Fruit fly (Drosophila melanogaster) whole organism, embryonic: ENCODE measurements around the gene CG46463.

ENCODE experiments used
- Antp ChIP-seq: fragments of 200-800 bp; sonication (Bioruptor generic); optimal IDR thresholded peaks from 3 replicates; lab custom pipeline; 2016; ENCODE audit warnings: missing biosample characterization, missing genetic modification characterization
- CG10267 ChIP-seq: fragments of 200-800 bp; sonication (Bioruptor generic); optimal IDR thresholded peaks from 2 replicates; lab custom pipeline; 2018; ENCODE audit warnings: missing biosample characterization, mild to moderate bottlenecking, missing genetic modification characterization, moderate library complexity
- CG11093 ChIP-seq: fragments of 200-800 bp; sonication (Bioruptor generic); IDR thresholded peaks from 3 replicates; pipeline ENCODE4 v1.3.6; 2022; ENCODE audit warnings: missing biosample characterization, missing genetic modification characterization
- CG11560 ChIP-seq: fragments of 200-800 bp; sonication (Bioruptor generic); IDR thresholded peaks from 3 replicates; pipeline ENCODE4 v1.3.6; 2022; ENCODE audit warnings: missing biosample characterization, missing genetic modification characterization
- CG11696 ChIP-seq: fragments of 200-800 bp; sonication (Bioruptor generic); IDR thresholded peaks from 2 replicates; pipeline ENCODE4 v1.3.6; 2022; ENCODE audit warnings: missing biosample characterization, missing genetic modification characterization
- CG12391 ChIP-seq: fragments of 200-800 bp; sonication (Bioruptor generic); optimal IDR thresholded peaks from 3 replicates; lab custom pipeline; 2018; ENCODE audit warnings: missing biosample characterization, mild to moderate bottlenecking, missing genetic modification characterization, moderate library complexity
- CG12659 ChIP-seq: fragments of 200-800 bp; sonication (Bioruptor generic); optimal IDR thresholded peaks from 3 replicates; lab custom pipeline; 2017; ENCODE audit warnings: mild to moderate bottlenecking, missing biosample characterization, missing genetic modification reagents, missing genetic modification characterization
- CG12769 ChIP-seq: fragments of 200-800 bp; sonication (Bioruptor generic); optimal IDR thresholded peaks from 2 replicates; lab custom pipeline; 2019; ENCODE audit warnings: missing biosample characterization, mild to moderate bottlenecking, missing genetic modification characterization, moderate library complexity
- CG13424 ChIP-seq: fragments of 200-800 bp; sonication (Bioruptor generic); optimal IDR thresholded peaks from 2 replicates; lab custom pipeline; 2019; ENCODE audit warnings: missing biosample characterization, mild to moderate bottlenecking, missing genetic modification characterization, moderate library complexity
- CG14710 ChIP-seq: fragments of 200-800 bp; sonication (Bioruptor generic); optimal IDR thresholded peaks from 3 replicates; lab custom pipeline; 2019; ENCODE audit warnings: missing biosample characterization, mild to moderate bottlenecking, missing genetic modification characterization, moderate library complexity
- CG15514 ChIP-seq: fragments of 200-800 bp; sonication (Bioruptor generic); optimal IDR thresholded peaks from 3 replicates; lab custom pipeline; 2017; ENCODE audit warnings: missing biosample characterization, missing genetic modification characterization, mild to moderate bottlenecking, moderate library complexity, missing genetic modification reagents
- CG15601 ChIP-seq: fragments of 200-800 bp; sonication (Bioruptor generic); optimal IDR thresholded peaks from 3 replicates; lab custom pipeline; 2019; ENCODE audit warnings: missing biosample characterization, mild to moderate bottlenecking, missing genetic modification characterization, moderate library complexity
- CG16813 ChIP-seq: fragments of 200-800 bp; sonication (Bioruptor generic); IDR thresholded peaks from 3 replicates; pipeline ENCODE4 v1.3.6; 2022; ENCODE audit warnings: missing biosample characterization, missing genetic modification characterization; ENCODE audit not compliant: partially characterized antibody
- CG16815 ChIP-seq: fragments of 200-800 bp; sonication (Bioruptor generic); optimal IDR thresholded peaks from 3 replicates; lab custom pipeline; 2017; ENCODE audit warnings: missing biosample characterization, mild to moderate bottlenecking, missing genetic modification characterization
- CG18599 ChIP-seq: fragments of 200-800 bp; sonication (Bioruptor generic); optimal IDR thresholded peaks from 3 replicates; lab custom pipeline; 2017; ENCODE audit warnings: missing biosample characterization, missing genetic modification characterization, mild to moderate bottlenecking, moderate library complexity, missing genetic modification reagents
- CG2712 ChIP-seq: fragments of 200-800 bp; optimal IDR thresholded peaks from 3 replicates; lab custom pipeline; 2019; ENCODE audit warnings: missing biosample characterization, mild to moderate bottlenecking, missing genetic modification characterization, moderate library complexity
- CG2889 ChIP-seq: fragments of 200-800 bp; sonication (Bioruptor generic); IDR thresholded peaks from 3 replicates; pipeline ENCODE4 v1.3.6; 2022; ENCODE audit warnings: missing biosample characterization, missing genetic modification characterization
- CG31388 ChIP-seq: fragments of 200-800 bp; sonication (Bioruptor generic); optimal IDR thresholded peaks from 2 replicates; lab custom pipeline; 2016; ENCODE audit warnings: missing biosample characterization, missing genetic modification characterization
- CG33213 ChIP-seq: fragments of 200-800 bp; sonication (Bioruptor generic); optimal IDR thresholded peaks from 3 replicates; lab custom pipeline; 2016; ENCODE audit warnings: missing biosample characterization, missing genetic modification characterization
- CG3407 ChIP-seq: fragments of 200-800 bp; sonication (Bioruptor generic); optimal IDR thresholded peaks from 2 replicates; lab custom pipeline; 2018; ENCODE audit warnings: missing biosample characterization, mild to moderate bottlenecking, missing genetic modification characterization
- CG3726 ChIP-seq: fragments of 200-800 bp; sonication (Bioruptor generic); IDR thresholded peaks from 3 replicates; pipeline ENCODE4, ENCODE4 v1.3.6; 2022; ENCODE audit warnings: missing biosample characterization, missing genetic modification characterization
- CG5180 ChIP-seq: fragments of 200-800 bp; sonication (Bioruptor generic); optimal IDR thresholded peaks from 3 replicates; lab custom pipeline; 2017; ENCODE audit warnings: missing biosample characterization, missing genetic modification characterization, mild to moderate bottlenecking, moderate library complexity, missing genetic modification reagents
- CG6175 ChIP-seq: fragments of 200-800 bp; sonication (Bioruptor generic); IDR thresholded peaks from 3 replicates; pipeline ENCODE4 v1.3.6; 2022; ENCODE audit warnings: missing biosample characterization, missing genetic modification characterization
- Dip3 ChIP-seq: fragments of 200-800 bp; sonication (Bioruptor generic); optimal IDR thresholded peaks from 3 replicates; lab custom pipeline; 2016; ENCODE audit warnings: missing biosample characterization, missing genetic modification characterization
- GATAe ChIP-seq: fragments of 200-800 bp; sonication (Bioruptor generic); conservative IDR thresholded peaks from 2 replicates; pipeline ENCODE4 v1.3.6; 2022; ENCODE audit warnings: missing biosample characterization, missing genetic modification characterization
- HmgZ ChIP-seq: fragments of 200-800 bp; sonication (Bioruptor generic); optimal IDR thresholded peaks from 2 replicates; lab custom pipeline; 2018; ENCODE audit warnings: missing biosample characterization, mild to moderate bottlenecking, missing genetic modification characterization
- Hmr ChIP-seq: fragments of 200-800 bp; sonication (Bioruptor generic); optimal IDR thresholded peaks from 3 replicates; lab custom pipeline; 2017; ENCODE audit warnings: mild to moderate bottlenecking, missing biosample characterization, missing genetic modification reagents, missing genetic modification characterization
- Lhr ChIP-seq: fragments of 200-800 bp; sonication (Bioruptor generic); optimal IDR thresholded peaks from 3 replicates; lab custom pipeline; 2017; ENCODE audit warnings: mild to moderate bottlenecking, missing biosample characterization, missing genetic modification reagents, missing genetic modification characterization
- NC2β ChIP-seq: fragments of 200-800 bp; sonication (Bioruptor generic); optimal IDR thresholded peaks from 2 replicates; lab custom pipeline; 2016; ENCODE audit warnings: missing biosample characterization, missing genetic modification characterization
- Neu2 ChIP-seq: fragments of 200-800 bp; sonication (Bioruptor generic); optimal IDR thresholded peaks from 3 replicates; lab custom pipeline; 2016; ENCODE audit warnings: missing biosample characterization, missing genetic modification characterization, borderline replicate concordance
- Poxn ChIP-seq: fragments of 200-800 bp; sonication (Bioruptor generic); IDR thresholded peaks from 2 replicates; pipeline ENCODE4 v1.3.6; 2022; ENCODE audit warnings: missing biosample characterization, missing genetic modification characterization
- Ptx1 ChIP-seq: fragments of 200-800 bp; sonication (Bioruptor generic); IDR thresholded peaks from 2 replicates; pipeline ENCODE4 v1.3.6; 2022; ENCODE audit warnings: missing biosample characterization, missing genetic modification characterization
- Rx ChIP-seq: fragments of 200-800 bp; sonication (Bioruptor generic); IDR thresholded peaks from 2 replicates; pipeline ENCODE4 v1.3.6; 2022; ENCODE audit warnings: missing biosample characterization, missing genetic modification characterization
- Scr ChIP-seq: fragments of 200-800 bp; sonication (Bioruptor generic); IDR thresholded peaks from 2 replicates; pipeline ENCODE4 v1.3.6; 2022; ENCODE audit warnings: missing biosample characterization, missing genetic modification characterization; ENCODE audit not compliant: partially characterized antibody
- Sin3A ChIP-seq: fragments of >200 bp; optimal IDR thresholded peaks from 2 replicates; lab custom pipeline; 2018
- Sox102F ChIP-seq: fragments of 200-800 bp; sonication (Bioruptor generic); optimal IDR thresholded peaks from 2 replicates; lab custom pipeline; 2018; ENCODE audit warnings: missing biosample characterization, mild to moderate bottlenecking, missing genetic modification characterization, moderate library complexity
- Trl ChIP-seq, 3 experiments: fragments of >200 bp in 2 of 3; fragments of 200-800 bp in 1 of 3; sonication (Bioruptor generic) in 1 of 3; optimal IDR thresholded peaks; 2 replicates in 1 of 3; 3 replicates in 2 of 3; lab custom pipeline; 2016 to 2017; ENCODE audit warnings: missing biosample characterization in 1 of 3, missing genetic modification characterization in 1 of 3
- Usf ChIP-seq: fragments of 200-800 bp; sonication (Bioruptor generic); optimal IDR thresholded peaks from 2 replicates; lab custom pipeline; 2017; ENCODE audit warnings: missing genotype, missing biosample characterization, missing genetic modification characterization
- chinmo ChIP-seq: fragments of 200-800 bp; sonication (Bioruptor generic); IDR thresholded peaks from 4 replicates; pipeline ENCODE4 v1.3.6; 2022; ENCODE audit warnings: missing biosample characterization, missing genetic modification characterization; ENCODE audit not compliant: partially characterized antibody
- croc ChIP-seq: fragments of 200-800 bp; sonication (Bioruptor generic); conservative IDR thresholded peaks from 3 replicates; pipeline ENCODE4 v1.3.6; 2022; ENCODE audit warnings: missing biosample characterization, missing genetic modification characterization
- crol ChIP-seq: fragments of 200-800 bp; sonication (Bioruptor generic); IDR thresholded peaks from 2 replicates; pipeline ENCODE4 v1.3.6; 2022; ENCODE audit warnings: missing biosample characterization, missing genetic modification characterization
- crp ChIP-seq, 2 experiments: fragments of 200-800 bp; sonication (Bioruptor generic); optimal IDR thresholded peaks; 2 replicates in 1 of 2; 3 replicates in 1 of 2; lab custom pipeline; 2017; ENCODE audit warnings: missing biosample characterization in 2 of 2, missing genetic modification characterization in 2 of 2, mild to moderate bottlenecking in 1 of 2, moderate library complexity in 1 of 2
- dmrt99B ChIP-seq: fragments of 200-800 bp; sonication (Bioruptor generic); optimal IDR thresholded peaks from 2 replicates; lab custom pipeline; 2018; ENCODE audit warnings: missing biosample characterization, mild to moderate bottlenecking, missing genetic modification characterization, moderate library complexity
- gsb-n ChIP-seq: fragments of 200-800 bp; sonication (Bioruptor generic); optimal IDR thresholded peaks from 3 replicates; lab custom pipeline; 2018; ENCODE audit warnings: missing biosample characterization, mild to moderate bottlenecking, missing genetic modification characterization
- lbe ChIP-seq: fragments of 200-800 bp; sonication (Bioruptor generic); optimal IDR thresholded peaks from 2 replicates; lab custom pipeline; 2016; ENCODE audit warnings: missing biosample characterization, mild to moderate bottlenecking, missing genetic modification characterization
- phol ChIP-seq: fragments of 200-800 bp; sonication (Bioruptor generic); optimal IDR thresholded peaks from 3 replicates; lab custom pipeline; 2018; ENCODE audit warnings: missing biosample characterization, mild to moderate bottlenecking, missing genetic modification characterization, moderate library complexity
- pnt ChIP-seq: fragments of 200-800 bp; sonication (Bioruptor generic); optimal IDR thresholded peaks from 3 replicates; lab custom pipeline; 2016; ENCODE audit warnings: missing biosample characterization, missing genetic modification characterization
- stc ChIP-seq: fragments of 200-800 bp; sonication (Bioruptor generic); IDR thresholded peaks from 2 replicates; pipeline ENCODE4 v1.3.6; 2022; ENCODE audit warnings: missing biosample characterization, missing genetic modification characterization
- ttk ChIP-seq: fragments of 200-800 bp; sonication (Bioruptor generic); IDR thresholded peaks from 2 replicates; pipeline ENCODE4 v2.1.2; 2022; ENCODE audit warnings: missing biosample characterization, missing genetic modification characterization

CG46463 gene

DNA sequence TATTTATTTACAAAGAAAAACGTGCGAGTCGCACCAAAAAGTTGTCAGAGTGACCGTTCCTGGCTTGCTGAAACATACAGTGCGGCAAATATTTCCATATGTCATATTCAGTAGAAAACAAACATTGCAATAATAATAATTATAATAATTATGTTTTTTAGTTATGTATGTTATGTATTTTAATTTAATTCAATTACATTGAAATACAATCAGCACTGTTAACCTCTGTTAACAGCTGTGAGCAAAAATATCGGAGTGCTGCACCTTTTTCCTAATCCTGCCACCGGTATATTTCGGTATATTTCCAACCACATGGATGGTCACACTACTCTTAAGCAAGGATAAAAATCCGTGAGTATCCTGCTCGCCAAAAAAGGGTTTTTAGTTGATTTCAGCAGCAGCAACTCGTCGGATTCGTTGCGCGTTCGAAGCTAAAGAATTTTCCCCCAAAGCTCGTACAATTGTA lies 11.0 kb downstream of the CG46463 start, which contains the start of the genes CG32267 and CG42324 (continued):
- TF ChIP-seq Lhr (GFP tag; lab: Kevin White, UChicago) (peak; percentile 17), croc (no peak), Sin3A (lab: Kevin White, UChicago) (peak; percentile 35), crp (GFP tag; optimal IDR thresholded peaks at IDR 0.05; lab: Kevin White, UChicago) (peak in 1 of 2 experiments; percentile 59), ttk (GFP tag; lab: Robert Waterston, UW) (no peak), Trl (optimal IDR thresholded peaks at IDR 0.05; lab: Kevin White, UChicago) (no peak), Trl (GFP tag; optimal IDR thresholded peaks at IDR 0.05; lab: Kevin White, UChicago) (no peak), phol (tag; lab: Kevin White, UChicago) (peak; percentile 23), chinmo (GFP tag; lab: Robert Waterston, UW) (0 out of 4 replicates have a peak, but pooled peaks have one; percentile 21), CG12659 (peak; percentile 25), CG14710 (tag; lab: Kevin White, UChicago) (peak; percentile 27), CG2712 (peak; percentile 7), Sox102F (GFP tag; lab: Kevin White, UChicago) (no peak), CG11560 (no peak), Scr (GFP tag; lab: Robert Waterston, UW) (0 out of 2 replicates have a peak, but pooled peaks have one; percentile 28), CG15514 (peak; percentile 33), CG10267 (tag; lab: Kevin White, UChicago) (peak; percentile 0), CG33213 (GFP tag; lab: Kevin White, UChicago) (peak; percentile 25)

DNA sequence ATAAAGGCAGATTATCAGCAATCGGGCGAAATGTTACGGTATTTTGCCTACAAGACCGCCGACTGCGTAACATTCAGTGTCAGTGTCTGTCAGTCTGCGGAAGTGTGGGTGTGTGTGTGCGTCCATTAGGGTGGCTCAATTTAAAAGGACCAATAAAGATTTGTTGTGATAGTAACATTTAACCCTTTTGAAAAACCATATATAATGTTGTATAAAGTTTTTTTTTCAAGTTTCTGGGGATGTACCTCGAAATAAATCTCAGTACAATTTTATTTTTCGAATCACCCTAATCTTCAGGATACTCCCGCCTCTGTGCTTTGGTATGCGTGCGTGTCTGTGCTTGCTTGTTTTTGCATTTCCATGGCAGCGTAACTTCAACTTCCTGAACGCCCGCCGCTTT lies 11.7 kb downstream of the CG46463 start:
- TF ChIP-seq Neu2 (GFP tag; lab: Kevin White, UChicago) (no peak), Ptx1 (GFP tag; lab: Robert Waterston, UW) (peak; percentile 58), HmgZ (tag; lab: Kevin White, UChicago) (peak; percentile 90), CG16813 (GFP tag; lab: Robert Waterston, UW) (no peak), Hmr (GFP tag; lab: Kevin White, UChicago) (peak; percentile 94), CG11696 (GFP tag; lab: Robert Waterston, UW) (peak; percentile 22; the same call in 1 of the 2 replicates), crol (no peak), CG12391 (tag; lab: Kevin White, UChicago) (peak; percentile 76), Antp (GFP tag; lab: Kevin White, UChicago) (peak; percentile 58), CG15601 (peak; percentile 28), Usf (no peak), gsb-n (tag; lab: Kevin White, UChicago) (peak; percentile 12), pnt (GFP tag; lab: Kevin White, UChicago) (peak; percentile 26), CG3726 (GFP tag; lab: Robert Waterston, UW) (no peak), CG6175 (GFP tag; lab: Robert Waterston, UW) (no peak), CG13424 (tag; lab: Kevin White, UChicago) (peak; percentile 82), CG3407 (GFP tag; lab: Kevin White, UChicago) (peak; percentile 20), CG12769 (peak; percentile 81), CG2889 (GFP tag; lab: Robert Waterston, UW) (peak; percentile 63; the same call in 1 of the 3 replicates), CG31388 (GFP tag; lab: Kevin White, UChicago) (no peak), dmrt99B (peak; percentile 76), Poxn (GFP tag; lab: Robert Waterston, UW) (no peak), NC2β (GFP tag; lab: Kevin White, UChicago) (no peak), CG5180 (peak; percentile 49), Dip3 (peak; percentile 51), Rx (peak; percentile 69), stc (GFP tag; lab: Robert Waterston, UW) (peak; percentile 73), CG16815 (GFP tag; lab: Kevin White, UChicago) (peak; percentile 3), CG11093 (GFP tag; lab: Robert Waterston, UW) (no peak), lbe (GFP tag; lab: Kevin White, UChicago) (no peak), GATAe (GFP tag; lab: Robert Waterston, UW) (no peak), CG18599 (GFP tag; lab: Kevin White, UChicago) (peak; percentile 97), croc (no peak)
